Worm (Caenorhabditis elegans) whole organism, L2 larva: ENCODE results near the gene K01A2.5.

Experiments
- C34F6.9 ChIP-seq: fragments of 150-350 bp; optimal IDR thresholded peaks from 2 replicates; lab custom pipeline; 2014; ENCODE audit warnings: missing biosample characterization, missing genetic modification characterization
- F13H6.1 ChIP-seq: sonication (generic microtip); optimal IDR thresholded peaks from 2 replicates; lab custom pipeline; 2016; ENCODE audit warnings: missing genetic modification characterization, missing compliant biosample characterization
- ZK546.5 ChIP-seq: sonication (generic microtip); optimal IDR thresholded peaks from 2 replicates; lab custom pipeline; 2017; ENCODE audit warnings: missing biosample characterization, missing genetic modification characterization
- alr-1 ChIP-seq: fragments of 150-350 bp; optimal IDR thresholded peaks from 2 replicates; lab custom pipeline; 2014; ENCODE audit warnings: missing biosample characterization, missing genetic modification characterization
- aly-2 ChIP-seq: fragments of 150-350 bp; optimal IDR thresholded peaks from 2 replicates; lab custom pipeline; 2014; ENCODE audit warnings: missing biosample characterization, missing genetic modification characterization
- blmp-1 ChIP-seq: sonication (generic microtip); optimal IDR thresholded peaks from 2 replicates; lab custom pipeline; 2017; ENCODE audit warnings: missing genetic modification characterization, mild to moderate bottlenecking, missing compliant biosample characterization, antibody characterized with exemption, moderate library complexity; ENCODE audit not compliant: insufficient read depth
- ceh-16 ChIP-seq: fragments of 150-350 bp; optimal IDR thresholded peaks from 2 replicates; lab custom pipeline; 2014; ENCODE audit warnings: missing biosample characterization, missing genetic modification characterization
- ceh-82 ChIP-seq: fragments of 150-350 bp; optimal IDR thresholded peaks from 2 replicates; lab custom pipeline; 2014; ENCODE audit warnings: missing biosample characterization, missing genetic modification characterization
- crh-2 ChIP-seq: sonication (generic microtip); optimal IDR thresholded peaks from 2 replicates; lab custom pipeline; 2017; ENCODE audit warnings: missing biosample characterization, missing genetic modification characterization
- egl-27 ChIP-seq: sonication (generic microtip); optimal IDR thresholded peaks from 3 replicates; lab custom pipeline; 2017; ENCODE audit warnings: missing biosample characterization, missing genetic modification reagents, missing genetic modification characterization
- elt-1 ChIP-seq: fragments of 150-350 bp; optimal IDR thresholded peaks from 2 replicates; lab custom pipeline; 2014; ENCODE audit warnings: missing biosample characterization, missing genetic modification characterization
- fos-1 ChIP-seq: fragments of 150-350 bp; optimal IDR thresholded peaks from 2 replicates; lab custom pipeline; 2014; ENCODE audit warnings: missing biosample characterization, missing genetic modification characterization
- lin-11 ChIP-seq: fragments of 150-350 bp; sonication (generic microtip); optimal IDR thresholded peaks from 2 replicates; lab custom pipeline; 2014; ENCODE audit warnings: missing biosample characterization, missing genetic modification characterization, inconsistent platforms, mixed read lengths
- lin-13 ChIP-seq: fragments of 150-350 bp; optimal IDR thresholded peaks from 2 replicates; lab custom pipeline; 2014; ENCODE audit warnings: missing biosample characterization, missing genetic modification reagents, missing genetic modification characterization
- lin-39 ChIP-seq: fragments of 150-350 bp; optimal IDR thresholded peaks from 2 replicates; lab custom pipeline; 2014; ENCODE audit warnings: missing biosample characterization, missing genetic modification reagents, missing genetic modification characterization
- lsy-2 ChIP-seq, 2 experiments: fragments of 150-350 bp in 1 of 2; sonication (generic microtip) in 1 of 2; optimal IDR thresholded peaks; 2 replicates each; lab custom pipeline; 2014 to 2017; ENCODE audit warnings: missing biosample characterization in 2 of 2, missing genetic modification characterization in 2 of 2
- mdl-1 ChIP-seq, 2 experiments: fragments of 150-350 bp in 1 of 2; sonication (generic microtip) in 1 of 2; optimal IDR thresholded peaks; 2 replicates each; lab custom pipeline; 2017; ENCODE audit warnings: missing biosample characterization in 2 of 2, missing genetic modification characterization in 2 of 2
- nhr-10 ChIP-seq: sonication (generic microtip); optimal IDR thresholded peaks from 2 replicates; lab custom pipeline; 2017; ENCODE audit warnings: missing biosample characterization, missing genetic modification characterization
- nhr-11 ChIP-seq: fragments of 150-350 bp; optimal IDR thresholded peaks from 2 replicates; lab custom pipeline; 2014; ENCODE audit warnings: missing biosample characterization, missing genetic modification characterization
- nhr-12 ChIP-seq: fragments of 150-350 bp; optimal IDR thresholded peaks from 2 replicates; lab custom pipeline; 2014; ENCODE audit warnings: missing biosample characterization, missing genetic modification characterization
- nhr-129 ChIP-seq: fragments of 150-350 bp; optimal IDR thresholded peaks from 2 replicates; lab custom pipeline; 2014; ENCODE audit warnings: missing biosample characterization, missing genetic modification characterization
- nhr-21 ChIP-seq: fragments of 150-350 bp; optimal IDR thresholded peaks from 2 replicates; lab custom pipeline; 2014; ENCODE audit warnings: missing biosample characterization, missing genetic modification characterization
- nhr-25 ChIP-seq: fragments of 150-350 bp; sonication (generic microtip); optimal IDR thresholded peaks from 3 replicates; lab custom pipeline; 2014; ENCODE audit warnings: missing biosample characterization, missing genetic modification characterization
- nhr-6 ChIP-seq: fragments of 150-350 bp; optimal IDR thresholded peaks from 2 replicates; lab custom pipeline; 2014; ENCODE audit warnings: missing biosample characterization, missing genetic modification characterization
- nhr-77 ChIP-seq: fragments of 150-350 bp; optimal IDR thresholded peaks from 2 replicates; lab custom pipeline; 2014; ENCODE audit warnings: missing biosample characterization, missing genetic modification characterization
- peb-1 ChIP-seq: fragments of 150-350 bp; optimal IDR thresholded peaks from 2 replicates; lab custom pipeline; 2014; ENCODE audit warnings: missing biosample characterization, missing genetic modification characterization
- sem-4 ChIP-seq: fragments of 150-350 bp; optimal IDR thresholded peaks from 2 replicates; lab custom pipeline; 2014; ENCODE audit warnings: missing biosample characterization, missing genetic modification reagents, missing genetic modification characterization
- skn-1 ChIP-seq: sonication (generic microtip); optimal IDR thresholded peaks from 2 replicates; lab custom pipeline; 2017; ENCODE audit warnings: missing biosample characterization, missing genetic modification characterization
- sma-3 ChIP-seq: sonication (generic microtip); optimal IDR thresholded peaks from 2 replicates; lab custom pipeline; 2016; ENCODE audit warnings: missing genetic modification reagents, missing genetic modification characterization, missing compliant biosample characterization
- sma-9 ChIP-seq, 2 experiments: fragments of 150-350 bp in 1 of 2; sonication (generic microtip) in 1 of 2; optimal IDR thresholded peaks; 2 replicates each; lab custom pipeline; 2014 to 2016; ENCODE audit warnings: missing genetic modification characterization in 2 of 2, mild to moderate bottlenecking in 1 of 2, missing biosample characterization in 1 of 2, missing compliant biosample characterization in 1 of 2, missing genetic modification reagents in 1 of 2, moderate library complexity in 1 of 2
- snpc-4 ChIP-seq: fragments of 150-350 bp; optimal IDR thresholded peaks from 2 replicates; lab custom pipeline; 2014; ENCODE audit warnings: missing biosample characterization, missing genetic modification characterization
- unc-55 ChIP-seq: fragments of 150-350 bp; sonication (generic microtip); optimal IDR thresholded peaks from 3 replicates; lab custom pipeline; 2014; ENCODE audit warnings: missing biosample characterization, missing genetic modification reagents, missing genetic modification characterization
- zag-1 ChIP-seq: fragments of 150-350 bp; optimal IDR thresholded peaks from 2 replicates; lab custom pipeline; 2014; ENCODE audit warnings: missing biosample characterization, missing genetic modification characterization
- ztf-11 ChIP-seq: sonication (generic microtip); optimal IDR thresholded peaks from 2 replicates; lab custom pipeline; 2017; ENCODE audit warnings: missing biosample characterization, missing genetic modification characterization
- ztf-4 ChIP-seq: fragments of 150-350 bp; optimal IDR thresholded peaks from 2 replicates; lab custom pipeline; 2014; ENCODE audit warnings: missing biosample characterization, missing genetic modification characterization

The K01A2.5 gene

DNA sequence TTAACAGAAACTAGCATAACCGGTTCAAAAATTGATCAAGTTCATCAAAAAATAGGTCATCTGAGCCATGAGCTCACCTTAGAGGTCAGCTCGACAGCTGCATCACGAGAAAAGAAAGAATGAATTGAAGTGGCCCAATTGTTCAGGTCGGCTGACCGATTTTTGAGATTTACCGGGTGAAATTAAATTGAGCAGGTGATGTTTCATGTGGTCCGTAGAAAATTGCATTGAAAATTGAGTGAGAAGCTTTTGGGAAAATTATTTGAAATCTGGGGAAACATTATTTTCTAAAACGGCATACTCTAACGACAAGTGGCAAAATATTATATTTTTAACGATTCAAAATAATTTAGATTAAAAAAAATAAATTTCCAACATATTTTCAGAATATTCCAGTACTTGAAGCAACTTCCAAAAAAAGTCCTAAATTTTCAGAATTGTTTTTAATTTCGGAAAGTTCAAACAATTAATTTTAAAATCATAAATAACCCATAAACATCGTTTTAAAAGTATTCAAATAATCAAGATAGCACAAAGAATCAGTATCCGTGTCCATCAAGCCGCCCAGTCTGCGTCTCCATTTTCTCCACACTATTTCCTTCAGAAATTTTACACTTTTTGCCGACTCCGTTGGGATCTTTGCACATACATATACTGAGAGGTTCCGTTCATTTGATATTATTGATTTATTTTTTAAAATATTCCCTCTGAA lies 24.7 kb downstream of the K01A2.5 start, which contains the start of gene sgcb-1:
Gene sgcb-1 (plus strand): TSS at position 662 of the 712 bp plus-strand sequence.
- TF ChIP-seq nhr-12 (tag; lab: Kevin White, UChicago) (no peak), snpc-4 (tag; lab: Kevin White, UChicago) (no peak), nhr-11 (tag; lab: Kevin White, UChicago) (no peak), nhr-129 (tag; lab: Kevin White, UChicago) (peak; percentile 34), ztf-4 (tag; lab: Kevin White, UChicago) (no peak), nhr-6 (tag; lab: Kevin White, UChicago) (no peak)

- TF ChIP-seq ZK546.5 (tag; lab: Kevin White, UChicago) (no peak), ztf-11 (tag; lab: Kevin White, UChicago) (no peak), sma-9 (GFP tag; optimal IDR thresholded peaks at IDR 0.05; lab: Kevin White, UChicago) (no peak), sma-9 (tag; optimal IDR thresholded peaks at IDR 0.05; lab: Kevin White, UChicago) (no peak), nhr-6 (tag; lab: Kevin White, UChicago) (no peak), nhr-129 (tag; lab: Kevin White, UChicago) (no peak), aly-2 (tag; lab: Kevin White, UChicago) (no peak), nhr-77 (tag; lab: Kevin White, UChicago) (no peak), blmp-1 (tag; lab: Kevin White, UChicago) (no peak), mdl-1 (tag; optimal IDR thresholded peaks at IDR 0.05; lab: Kevin White, UChicago) (no peak), egl-27 (tag; lab: Kevin White, UChicago) (no peak), lin-11 (tag; lab: Kevin White, UChicago) (no peak), nhr-12 (tag; lab: Kevin White, UChicago) (no peak)
- TF ChIP-seq, all 48 proteins: peak for 0
Observed at ce11 chrII:332419-332818, 31.3 kb downstream of the K01A2.5 start, which contains the start of gene cbn-1. cbn-1 (minus strand) TSS chrII:332519.

- TF ChIP-seq fos-1 (peak; percentile 18), ceh-16 (tag; lab: Kevin White, UChicago) (no peak)
Observed at ce11 chrII:333853-334449, 32.9 kb downstream of the K01A2.5 start.

ce11 chrII:334828-335227 lies 33.8 kb downstream of the K01A2.5 start:
- no peak for TF ChIP-seq ZK546.5 (tag; lab: Kevin White, UChicago)
- TF ChIP-seq nhr-21 (tag; lab: Kevin White, UChicago), result peak; percentile 23
- no peak for TF ChIP-seq elt-1 (tag; lab: Kevin White, UChicago)
- TF ChIP-seq lin-39 (tag; lab: Kevin White, UChicago), result no peak

ce11 chrII:337233-337832 lies 36.3 kb downstream of the K01A2.5 start, which contains the start of gene cpn-2:
cpn-2 (plus strand) TSS chrII:337782.
- TF ChIP-seq alr-1, result no peak
- TF ChIP-seq ceh-16 (tag; lab: Kevin White, UChicago), result no peak
- no peak for TF ChIP-seq aly-2 (tag; lab: Kevin White, UChicago)
- TF ChIP-seq ztf-11 (tag; lab: Kevin White, UChicago), result no peak
- TF ChIP-seq F13H6.1, result no peak
- no peak for TF ChIP-seq lin-13 (GFP tag; lab: Kevin White, UChicago)
- no peak for TF ChIP-seq zag-1 (tag; lab: Kevin White, UChicago)
- no peak for TF ChIP-seq unc-55
- no peak for TF ChIP-seq sma-3
- no peak for TF ChIP-seq egl-27 (tag; lab: Kevin White, UChicago)

ce11 chrII:340224-340623 lies 39.2 kb downstream of the K01A2.5 start, which contains the start of gene clc-31:
clc-31 (plus strand) TSS chrII:340524.
- TF ChIP-seq sma-3 (no peak), ceh-82 (no peak), skn-1 (no peak), sem-4 (tag; lab: Kevin White, UChicago) (no peak), nhr-10 (tag; lab: Kevin White, UChicago) (no peak), peb-1 (tag; lab: Kevin White, UChicago) (no peak), crh-2 (tag; lab: Kevin White, UChicago) (no peak), alr-1 (no peak), nhr-6 (tag; lab: Kevin White, UChicago) (no peak), nhr-25 (tag; lab: Kevin White, UChicago) (no peak), egl-27 (tag; lab: Kevin White, UChicago) (no peak), lsy-2 (tag; optimal IDR thresholded peaks at IDR 0.05; lab: Kevin White, UChicago) (no peak), ZK546.5 (tag; lab: Kevin White, UChicago) (no peak), C34F6.9 (no peak), ceh-16 (tag; lab: Kevin White, UChicago) (no peak), nhr-77 (tag; lab: Kevin White, UChicago) (no peak), F13H6.1 (no peak)
